Fruit fly (Drosophila melanogaster): ENCODE results near the gene CG11878.

The CG11878 gene

DNA sequence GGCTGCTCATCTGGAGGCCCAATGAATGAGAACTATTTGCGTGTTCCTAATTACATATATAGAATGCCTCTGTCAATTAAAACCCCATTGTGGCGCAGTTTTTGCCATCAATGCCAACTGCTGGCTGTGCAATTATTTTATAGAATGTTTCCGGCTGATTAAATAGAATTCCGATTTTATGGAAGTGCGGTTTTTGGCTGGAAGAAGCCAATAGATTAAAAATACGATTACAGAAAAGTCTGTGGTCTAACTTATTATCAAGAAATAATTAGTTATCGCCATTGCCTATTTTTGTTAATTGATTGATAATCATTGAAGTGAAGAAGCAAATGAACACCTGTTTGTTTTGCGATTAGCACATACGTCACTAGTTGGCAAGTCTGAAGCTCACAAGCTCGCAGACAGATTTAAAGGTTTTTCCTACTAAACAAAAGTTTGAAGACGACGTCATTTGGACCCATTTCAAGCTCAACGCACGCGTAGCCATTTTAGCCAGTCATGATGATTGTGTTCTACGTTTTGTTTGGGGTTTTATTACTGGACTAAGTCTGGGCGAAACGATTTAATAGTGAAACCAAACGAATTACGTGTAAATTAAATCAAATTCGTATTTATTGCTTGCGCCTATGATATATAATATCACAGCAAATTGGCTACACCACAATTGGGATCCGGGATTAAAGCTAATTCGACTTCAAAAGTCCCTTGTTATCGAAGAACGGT, 32.3 kb downstream of the CG11878 start:
- TF ChIP-seq CG32532 (GFP tag; IDR thresholded peaks at IDR 0.05) (no peak), sens-2 (GFP tag; IDR thresholded peaks at IDR 0.05) (no peak), Hr78 (GFP tag; optimal IDR thresholded peaks at IDR 0.05) (no peak), tll (GFP tag; optimal IDR thresholded peaks at IDR 0.05) (no peak), Mrtf (GFP tag; IDR thresholded peaks at IDR 0.05) (no peak), CG2129 (GFP tag; IDR thresholded peaks at IDR 0.05; ENCODE audit: partially characterized antibody) (no peak), grn (GFP tag; optimal IDR thresholded peaks at IDR 0.05) (peak; percentile 40), CG11723 (GFP tag; optimal IDR thresholded peaks at IDR 0.05) (no peak), CG34376 (GFP tag; optimal IDR thresholded peaks at IDR 0.05) (peak; percentile 48), CG12299 (tag; optimal IDR thresholded peaks at IDR 0.05) (no peak), exex (tag; optimal IDR thresholded peaks at IDR 0.05) (peak; percentile 99), CG5953 (GFP tag; IDR thresholded peaks at IDR 0.05) (no peak), chinmo (GFP tag; IDR thresholded peaks at IDR 0.05; ENCODE audit: partially characterized antibody) (0 out of 4 replicates have a peak, but pooled peaks have one; percentile 64), ara (GFP tag; IDR thresholded peaks at IDR 0.05) (no peak), Med (GFP tag) (peak; percentile 63), CG16863 (GFP tag; optimal IDR thresholded peaks at IDR 0.05) (no peak), sug (tag; optimal IDR thresholded peaks at IDR 0.05) (peak; percentile 74), mirr (GFP tag; optimal IDR thresholded peaks at IDR 0.05) (peak; percentile 40), CG9727 (GFP tag; optimal IDR thresholded peaks at IDR 0.05) (no peak), HLH4C (GFP tag; IDR thresholded peaks at IDR 0.05; ENCODE audit: partially characterized antibody) (no peak), lab (GFP tag; optimal IDR thresholded peaks at IDR 0.05) (peak; percentile 19), Fer2 (tag; optimal IDR thresholded peaks at IDR 0.05) (no peak), Neu2 (GFP tag; optimal IDR thresholded peaks at IDR 0.05; ENCODE audit: borderline replicate concordance) (no peak), usp (GFP tag; optimal IDR thresholded peaks at IDR 0.05) (no peak), ac (GFP tag; optimal IDR thresholded peaks at IDR 0.05) (no peak), sd (tag; optimal IDR thresholded peaks at IDR 0.05) (peak; percentile 70), BtbVII (GFP tag; optimal IDR thresholded peaks at IDR 0.05) (peak; percentile 58)

DNA sequence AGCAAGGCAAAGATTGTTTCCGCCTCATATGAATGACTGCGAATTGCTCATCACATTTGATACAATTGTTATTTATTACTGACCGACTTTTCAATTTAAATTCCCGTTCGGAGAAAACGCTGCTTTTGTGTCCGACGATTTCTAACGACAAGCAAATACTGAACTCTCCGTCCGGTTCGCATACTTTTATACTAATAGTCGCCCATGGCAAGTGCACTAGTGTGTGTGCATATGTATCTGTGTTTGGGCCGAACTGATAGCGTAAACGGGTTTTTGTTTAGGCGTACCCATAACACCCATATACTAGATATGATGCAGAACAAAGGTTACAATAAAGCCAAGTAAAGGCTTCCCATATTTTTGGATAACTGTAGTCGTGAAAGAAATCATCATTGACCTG, 34.6 kb downstream of the CG11878 start, which contains the start of gene CG10550:
Gene CG10550 (minus strand): TSS at position 164 of the 400 bp plus-strand sequence.
- no peak for TF ChIP-seq bowl (GFP tag; IDR thresholded peaks at IDR 0.05)
- TF ChIP-seq CG8765 (GFP tag; IDR thresholded peaks at IDR 0.05) = no peak
- peak; percentile 20; the same call in 1 of the 2 replicates for TF ChIP-seq CG13287 (GFP tag; IDR thresholded peaks at IDR 0.05; ENCODE audit: partially characterized antibody)
- peak; percentile 37 for TF ChIP-seq CG13894 (tag; optimal IDR thresholded peaks at IDR 0.05)
- peak; percentile 43 for TF ChIP-seq sd (tag; optimal IDR thresholded peaks at IDR 0.05)
- TF ChIP-seq zen (tag; optimal IDR thresholded peaks at IDR 0.05) = no peak
- TF ChIP-seq lab (GFP tag; optimal IDR thresholded peaks at IDR 0.05) = peak; percentile 2
- no peak for TF ChIP-seq TFAM (GFP tag; optimal IDR thresholded peaks at IDR 0.05)
- TF ChIP-seq tx (GFP tag; optimal IDR thresholded peaks at IDR 0.05) = no peak
- peak; percentile 46 for TF ChIP-seq Jarid2 (GFP tag; optimal IDR thresholded peaks at IDR 0.05)
- no peak for TF ChIP-seq slou (GFP tag; optimal IDR thresholded peaks at IDR 0.05)
- TF ChIP-seq CG9932 (GFP tag; IDR thresholded peaks at IDR 0.05) = no peak
- no peak for TF ChIP-seq CG2116 (GFP tag; optimal IDR thresholded peaks at IDR 0.05)
- TF ChIP-seq cg (GFP tag; optimal IDR thresholded peaks at IDR 0.05) = peak; percentile 61
- no peak for TF ChIP-seq corto (GFP tag; optimal IDR thresholded peaks at IDR 0.05)
- no peak for TF ChIP-seq CG15514 (GFP tag; optimal IDR thresholded peaks at IDR 0.05)
- no peak for TF ChIP-seq lola (GFP tag; optimal IDR thresholded peaks at IDR 0.05)
- TF ChIP-seq CG12769 (tag; optimal IDR thresholded peaks at IDR 0.05) = peak; percentile 51
- peak; percentile 41 for TF ChIP-seq exex (tag; optimal IDR thresholded peaks at IDR 0.05)
- TF ChIP-seq CG2199 (GFP tag; IDR thresholded peaks at IDR 0.05) = peak; percentile 40; the same call in 1 of the 3 replicates
- TF ChIP-seq Hr78 (GFP tag; optimal IDR thresholded peaks at IDR 0.05) = peak in 1 of 2 experiments; percentile 63
- no peak for TF ChIP-seq CG8290 (GFP tag; optimal IDR thresholded peaks at IDR 0.05)
- TF ChIP-seq CG8290 (tag; optimal IDR thresholded peaks at IDR 0.05) = peak in 1 of 2 experiments; percentile 53
- no peak for TF ChIP-seq Abd-B (GFP tag; optimal IDR thresholded peaks at IDR 0.05)
- peak; percentile 73 for TF ChIP-seq mirr (GFP tag; optimal IDR thresholded peaks at IDR 0.05)
- peak; percentile 87; the same call in 2 of the 4 replicates for TF ChIP-seq chinmo (GFP tag; IDR thresholded peaks at IDR 0.05; ENCODE audit: partially characterized antibody)
- peak; percentile 38 for TF ChIP-seq sug (tag; optimal IDR thresholded peaks at IDR 0.05)
- TF ChIP-seq Med (GFP tag) = peak; percentile 11
